Worm (Caenorhabditis elegans) whole organism, young adult: ENCODE data around the gene H43I07.1.
"Not testable (repeated sequence)": the region's sequence is repeated elsewhere in the genome, so short reads cannot be mapped to it uniquely, and the experiment has no call there.

Experiments
- B0035.1 ChIP-seq: sonication (generic microtip); optimal IDR thresholded peaks from 2 replicates; lab custom pipeline; 2016; ENCODE audit warnings: missing genetic modification characterization, mild to moderate bottlenecking, missing compliant biosample characterization, missing genotype, missing genetic modification reagents
- D2030.7 ChIP-seq: fragments of 200-800 bp; sonication (Bioruptor generic); IDR thresholded peaks from 2 replicates; pipeline ENCODE4 v1.3.6; 2022; ENCODE audit warnings: missing genetic modification reagents, missing genetic modification characterization, missing compliant biosample characterization
- F23B12.7 ChIP-seq: sonication (generic microtip); optimal IDR thresholded peaks from 2 replicates; lab custom pipeline; 2017; ENCODE audit warnings: missing genetic modification characterization, mild to moderate bottlenecking, missing compliant biosample characterization, antibody characterized with exemption, moderate library complexity; ENCODE audit not compliant: insufficient read depth
- F33H1.4 ChIP-seq: fragments of 200-800 bp; sonication (Bioruptor generic); IDR thresholded peaks from 2 replicates; pipeline ENCODE4 v1.3.6; 2022; ENCODE audit warnings: missing genetic modification reagents, missing genetic modification characterization, missing compliant biosample characterization
- F39B2.1 ChIP-seq: fragments of 200-800 bp; sonication (Bioruptor generic); IDR thresholded peaks from 2 replicates; pipeline ENCODE4 v1.3.6; 2022; ENCODE audit warnings: missing genetic modification reagents, missing genetic modification characterization, missing compliant biosample characterization
- F52B5.7 ChIP-seq: sonication (generic microtip); optimal IDR thresholded peaks from 2 replicates; lab custom pipeline; 2016; ENCODE audit warnings: mild to moderate bottlenecking, missing genetic modification characterization, missing compliant biosample characterization
- K11D2.4 ChIP-seq: fragments of 200-800 bp; sonication (Bioruptor generic); IDR thresholded peaks from 2 replicates; pipeline ENCODE4 v1.3.6; 2022; ENCODE audit warnings: missing genetic modification reagents, missing genetic modification characterization, missing compliant biosample characterization
- T26A5.8 ChIP-seq: sonication (generic microtip); optimal IDR thresholded peaks from 2 replicates; lab custom pipeline; 2016; ENCODE audit warnings: missing genetic modification characterization, missing compliant biosample characterization
- athp-1 ChIP-seq: sonication (generic microtip); optimal IDR thresholded peaks from 2 replicates; lab custom pipeline; 2017; ENCODE audit warnings: mild to moderate bottlenecking, missing genetic modification characterization, missing compliant biosample characterization
- cebp-1 ChIP-seq, 2 experiments: fragments of 200-800 bp in 1 of 2; sonication (Bioruptor generic) in 1 of 2; sonication (generic microtip) in 1 of 2; IDR thresholded peaks in 1 of 2; optimal IDR thresholded peaks in 1 of 2; 2 replicates each; pipeline versions ENCODE4 v1.3.6 to Lab custom; 2017 to 2022; ENCODE audit warnings: missing compliant biosample characterization in 2 of 2, missing genetic modification characterization in 2 of 2, mild to moderate bottlenecking in 1 of 2, missing genetic modification reagents in 1 of 2, moderate library complexity in 1 of 2
- ceh-79 ChIP-seq: sonication (generic microtip); optimal IDR thresholded peaks from 2 replicates; lab custom pipeline; 2017; ENCODE audit warnings: mild to moderate bottlenecking, missing genetic modification characterization, missing compliant biosample characterization
- ceh-91 ChIP-seq: fragments of 200-800 bp; sonication (Bioruptor generic); IDR thresholded peaks from 2 replicates; pipeline ENCODE4 v1.3.6; 2022; ENCODE audit warnings: missing genetic modification reagents, missing genetic modification characterization, missing compliant biosample characterization
- dox-1 ChIP-seq: fragments of 200-800 bp; sonication (Bioruptor generic); IDR thresholded peaks from 2 replicates; pipeline ENCODE4 v1.3.6; 2022; ENCODE audit warnings: missing genetic modification reagents, missing genetic modification characterization, missing compliant biosample characterization
- egl-44 ChIP-seq: fragments of 200-800 bp; sonication (Bioruptor generic); IDR thresholded peaks from 2 replicates; pipeline ENCODE4 v1.3.6; 2022; ENCODE audit warnings: missing genetic modification reagents, missing genetic modification characterization, missing compliant biosample characterization
- lsl-1 ChIP-seq: fragments of 200-800 bp; sonication (Bioruptor generic); optimal IDR thresholded peaks from 2 replicates; lab custom pipeline; 2018; ENCODE audit warnings: mild to moderate bottlenecking, missing genetic modification characterization, moderate library complexity, missing compliant biosample characterization
- madf-10 ChIP-seq: sonication (generic microtip); optimal IDR thresholded peaks from 2 replicates; lab custom pipeline; 2016; ENCODE audit warnings: mild to moderate bottlenecking, missing genetic modification characterization, missing compliant biosample characterization
- madf-6 ChIP-seq: fragments of 200-800 bp; sonication (Bioruptor generic); IDR thresholded peaks from 2 replicates; pipeline ENCODE4 v1.3.6; 2022; ENCODE audit warnings: missing genetic modification reagents, missing genetic modification characterization, missing compliant biosample characterization
- madf-8 ChIP-seq: fragments of 200-800 bp; sonication (Bioruptor generic); conservative IDR thresholded peaks from 2 replicates; pipeline ENCODE4 v1.3.6; 2022; ENCODE audit warnings: missing genetic modification reagents, missing genetic modification characterization, missing compliant biosample characterization
- mes-4 ChIP-seq: sonication (generic microtip); optimal IDR thresholded peaks from 2 replicates; lab custom pipeline; 2016; ENCODE audit warnings: missing genotype, missing genetic modification characterization, missing compliant biosample characterization
- nfyb-1 ChIP-seq: fragments of 200-800 bp; sonication (Bioruptor generic); IDR thresholded peaks from 2 replicates; pipeline ENCODE4 v1.3.6; 2022; ENCODE audit warnings: missing genetic modification reagents, missing genetic modification characterization, missing compliant biosample characterization
- nhr-80 ChIP-seq: sonication (generic microtip); optimal IDR thresholded peaks from 2 replicates; lab custom pipeline; 2016; ENCODE audit warnings: missing genetic modification characterization, missing compliant biosample characterization
- pha-4 ChIP-seq: fragments of 150-350 bp; sonication (generic microtip); optimal IDR thresholded peaks from 2 replicates; lab custom pipeline; 2014; ENCODE audit warnings: missing biosample characterization, missing genetic modification reagents, missing genetic modification characterization
- rcor-1 ChIP-seq: fragments of 200-800 bp; sonication (Bioruptor generic); IDR thresholded peaks from 2 replicates; pipeline ENCODE4 v1.3.6; 2022; ENCODE audit warnings: missing genetic modification reagents, missing genetic modification characterization, missing compliant biosample characterization
- snpc-3.4 ChIP-seq: sonication (generic microtip); optimal IDR thresholded peaks from 2 replicates; lab custom pipeline; 2017; ENCODE audit warnings: missing genetic modification characterization, mild to moderate bottlenecking, missing compliant biosample characterization, antibody characterized with exemption, moderate library complexity, missing genotype, missing genetic modification reagents
- sptf-2 ChIP-seq: fragments of 200-800 bp; sonication (Bioruptor generic); optimal IDR thresholded peaks from 2 replicates; lab custom pipeline; 2018; ENCODE audit warnings: mild to moderate bottlenecking, missing genetic modification characterization, missing compliant biosample characterization
- unc-130 ChIP-seq: sonication (generic microtip); optimal IDR thresholded peaks from 2 replicates; lab custom pipeline; 2016; ENCODE audit warnings: missing genetic modification reagents, missing genetic modification characterization, missing compliant biosample characterization
- xnd-1 ChIP-seq: sonication (generic microtip); optimal IDR thresholded peaks from 2 replicates; lab custom pipeline; 2016; ENCODE audit warnings: missing genotype, missing genetic modification reagents, missing genetic modification characterization, missing compliant biosample characterization
- ztf-25 ChIP-seq: fragments of 200-800 bp; sonication (Bioruptor generic); IDR thresholded peaks from 2 replicates; pipeline ENCODE4 v1.3.6; 2022; ENCODE audit warnings: missing genetic modification reagents, missing genetic modification characterization, missing compliant biosample characterization
- ztf-6 ChIP-seq: fragments of 200-800 bp; sonication (Bioruptor generic); IDR thresholded peaks from 2 replicates; pipeline ENCODE4 v1.3.6; 2022; ENCODE audit warnings: missing genetic modification reagents, missing genetic modification characterization, missing compliant biosample characterization

The H43I07.1 gene

DNA sequence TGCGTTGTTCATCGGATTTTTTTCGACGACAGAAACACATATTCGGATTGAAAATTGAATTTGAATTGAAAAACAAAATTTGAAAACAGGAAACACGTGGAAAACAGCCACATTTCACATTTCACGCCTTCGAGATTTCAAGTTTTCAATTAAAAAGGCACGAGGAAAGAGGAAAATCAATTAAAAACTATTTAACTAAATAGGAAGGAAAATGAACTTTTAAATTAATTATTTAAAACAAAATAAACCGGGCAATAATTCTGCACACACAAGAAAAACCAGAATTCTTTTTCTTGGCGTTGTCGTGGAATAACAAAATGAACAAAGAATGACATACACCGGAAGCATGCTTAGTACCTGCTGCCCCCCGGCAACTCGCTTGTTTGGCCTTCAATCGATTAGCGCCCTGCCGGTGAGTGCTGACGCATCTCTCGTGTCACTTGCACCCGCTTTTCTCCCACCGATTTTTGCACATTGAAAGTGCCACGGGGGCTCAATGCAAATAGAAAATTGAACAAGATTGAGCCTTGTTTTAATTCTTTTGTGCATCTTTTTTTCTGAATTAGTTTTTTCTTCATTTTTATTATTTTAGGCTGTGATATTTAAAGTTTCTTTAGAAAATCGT is 9.8 kb upstream of the H43I07.1 start, which contains the start of gene Y45G5AM.9 (continued):
- TF ChIP-seq ztf-25 (GFP tag; lab: Robert Waterston, UW) (no peak), D2030.7 (GFP tag; lab: Robert Waterston, UW) (no peak)

DNA sequence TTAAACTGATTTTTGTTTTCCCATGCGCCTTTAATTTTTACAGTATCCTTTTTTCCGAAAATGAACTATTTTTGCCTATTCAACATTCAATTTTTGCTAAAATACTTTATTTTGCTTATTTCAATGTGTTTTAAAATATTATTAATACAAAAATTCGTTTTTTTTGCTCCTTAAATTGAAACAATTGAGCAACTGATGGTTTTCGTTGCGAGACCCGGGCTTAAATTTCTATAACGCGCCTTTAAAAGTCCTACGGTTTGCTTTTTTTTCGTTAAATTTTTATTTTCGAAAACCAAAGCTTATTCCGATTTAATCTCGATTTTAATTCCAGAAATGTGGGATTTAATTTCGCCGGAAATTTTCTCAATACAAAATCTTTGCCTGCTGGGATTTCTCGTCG is 9.2 kb upstream of the H43I07.1 start, which contains the start of gene algn-5:
Gene algn-5 (plus strand): TSS at position 295 of the 400 bp plus-strand sequence.
- no peak for TF ChIP-seq K11D2.4 (GFP tag; lab: Robert Waterston, UW)
- no peak for TF ChIP-seq F52B5.7
- TF ChIP-seq D2030.7 (GFP tag; lab: Robert Waterston, UW), result peak; percentile 44; the same call in 1 of the 2 replicates
- no peak for TF ChIP-seq T26A5.8 (tag; lab: Kevin White, UChicago)
- TF ChIP-seq lsl-1 (GFP tag; lab: Kevin White, UChicago), result peak; percentile 90
- peak; percentile 86 for TF ChIP-seq F33H1.4
- TF ChIP-seq xnd-1 (tag; lab: Kevin White, UChicago), result peak; percentile 76
- peak; percentile 71 for TF ChIP-seq madf-6
- 0 out of 2 replicates have a peak, but pooled peaks have one; percentile 10 for TF ChIP-seq ceh-91
- TF ChIP-seq, all 124 proteins: peak for 6

DNA sequence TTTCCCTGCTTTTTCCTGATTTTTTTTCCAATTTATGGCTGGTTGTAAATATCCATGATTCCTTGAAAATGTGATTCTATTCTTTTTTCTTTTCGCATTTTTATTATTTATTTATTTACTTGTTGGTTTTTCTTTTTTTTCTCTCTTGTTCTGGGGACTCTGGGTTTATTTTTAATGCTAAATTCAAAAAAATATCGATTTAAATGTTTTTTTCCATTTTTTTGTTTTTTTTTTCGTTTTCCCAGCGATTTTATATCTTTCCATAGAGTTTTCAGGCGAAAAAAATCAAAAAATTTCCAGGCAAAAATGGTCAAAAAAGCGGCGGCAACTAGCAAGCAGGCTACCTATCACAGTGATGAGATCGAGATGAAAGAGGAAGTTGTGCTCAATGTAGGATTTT is 5.3 kb upstream of the H43I07.1 start, which contains the start of gene rpac-40:
Gene rpac-40 (plus strand): TSS at position 301 of the 400 bp plus-strand sequence.
- TF ChIP-seq madf-6, result 0 out of 2 replicates have a peak, but pooled peaks have one; percentile 10
- TF ChIP-seq madf-10 (tag; lab: Kevin White, UChicago), result no peak

DNA sequence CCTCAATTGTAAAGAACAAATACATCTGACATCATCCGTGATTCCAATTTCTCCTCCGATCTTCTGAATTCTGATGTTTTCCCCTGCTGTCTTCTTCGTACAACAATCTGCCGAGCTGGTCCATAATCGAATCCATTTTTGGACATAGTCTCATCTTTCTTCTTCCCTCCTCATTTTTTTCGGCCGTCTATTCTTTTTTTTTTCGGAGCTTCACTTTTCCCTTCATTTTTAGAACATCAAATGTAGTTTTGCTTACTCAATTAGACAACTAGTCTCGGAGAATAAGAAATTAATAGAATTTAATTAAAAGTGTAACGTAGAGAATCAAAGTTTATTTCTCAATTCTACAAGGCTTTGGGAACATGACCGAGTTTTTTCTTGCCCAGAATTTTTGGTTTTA is 7.0 kb downstream of the H43I07.1 start:
- TF ChIP-seq ztf-6, result no peak
- no peak for TF ChIP-seq athp-1 (tag; lab: Kevin White, UChicago)
- no peak for TF ChIP-seq F23B12.7 (tag; lab: Kevin White, UChicago)
- TF ChIP-seq sptf-2, result no peak
- TF ChIP-seq madf-6, result no peak
- no peak for TF ChIP-seq pha-4 (tag; lab: Kevin White, UChicago)
- TF ChIP-seq F33H1.4, result no peak

DNA sequence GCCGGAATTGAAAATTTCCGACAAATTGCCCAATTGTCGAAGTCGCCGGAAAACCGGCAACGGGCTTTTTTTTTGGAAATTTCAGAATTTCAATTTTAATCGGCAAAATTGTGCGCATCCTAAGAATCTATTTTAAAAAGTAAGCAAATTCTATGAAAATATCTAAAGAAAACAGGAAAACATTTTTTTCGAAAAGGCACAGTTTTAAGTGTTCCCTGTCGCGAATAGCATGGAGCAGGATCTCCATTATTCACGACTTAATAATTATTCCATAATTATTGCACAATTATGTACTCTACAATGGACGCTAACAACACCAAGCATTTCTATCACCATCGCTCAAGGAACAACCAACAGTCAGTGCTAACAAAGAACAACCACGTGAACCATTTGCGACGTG is 11.3 kb downstream of the H43I07.1 start, which contains the start of gene H43I07.4:
Gene H43I07.4 (plus strand): TSS at position 301 of the 400 bp plus-strand sequence.
- TF ChIP-seq lsl-1 (GFP tag; lab: Kevin White, UChicago); egl-44 (GFP tag; lab: Robert Waterston, UW); nfyb-1: not testable (repeated sequence)

DNA sequence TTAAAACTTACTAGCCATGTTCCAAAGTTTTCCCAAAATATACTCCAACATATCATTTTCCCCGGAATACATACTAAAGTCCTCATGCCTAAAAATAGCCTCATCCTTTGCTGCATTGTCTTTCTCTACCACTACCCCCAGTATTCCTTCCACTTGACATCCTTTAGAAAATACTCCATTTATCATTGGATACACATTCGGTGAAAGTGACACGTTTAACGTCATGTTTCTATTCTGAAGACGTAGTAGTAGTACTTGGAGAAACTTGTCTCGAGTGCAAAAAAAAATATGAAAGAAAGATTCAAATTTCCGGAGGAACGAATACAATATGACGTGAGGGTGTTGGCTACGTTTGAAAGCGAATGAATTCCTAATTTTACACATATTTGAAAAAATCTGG is 12.4 kb downstream of the H43I07.1 start:
- TF ChIP-seq rcor-1 (GFP tag; lab: Robert Waterston, UW), result no peak
- no peak for TF ChIP-seq dox-1 (GFP tag; lab: Robert Waterston, UW)
- no peak for TF ChIP-seq B0035.1 (tag; lab: Kevin White, UChicago)
- TF ChIP-seq cebp-1 (GFP tag; IDR thresholded peaks at IDR 0.05; lab: Robert Waterston, UW), result no peak
- no peak for TF ChIP-seq cebp-1 (tag; optimal IDR thresholded peaks at IDR 0.05; lab: Kevin White, UChicago)
- no peak for TF ChIP-seq nhr-80
- TF ChIP-seq madf-8 (GFP tag; lab: Robert Waterston, UW), result no peak
- no peak for TF ChIP-seq mes-4 (tag; lab: Kevin White, UChicago)
- no peak for TF ChIP-seq ceh-79
- TF ChIP-seq T26A5.8 (tag; lab: Kevin White, UChicago), result no peak
- no peak for TF ChIP-seq snpc-3.4 (tag; lab: Kevin White, UChicago)
- TF ChIP-seq athp-1 (tag; lab: Kevin White, UChicago), result no peak
- no peak for TF ChIP-seq xnd-1 (tag; lab: Kevin White, UChicago)
- no peak for TF ChIP-seq unc-130
- no peak for TF ChIP-seq F39B2.1 (GFP tag; lab: Robert Waterston, UW)
